Fruit fly (Drosophila melanogaster): Measurements from ENCODE around the gene Mulk.
A peak's percentile ranks its signal among the peaks of the same experiment; 100 is the strongest.

Mulk gene

dm6 chr2L:10260750-10261493 is 8.9 kb upstream of the Mulk start, which contains the start of gene Pten:
Gene Pten, minus strand, starts transcription at chr2L:10261049.
- TF ChIP-seq CG17806 (tag; optimal IDR thresholded peaks at IDR 0.05), result peak; percentile 49
- TF ChIP-seq CG4496 (GFP tag; IDR thresholded peaks at IDR 0.05), result no peak
- TF ChIP-seq CG14655 (GFP tag; optimal IDR thresholded peaks at IDR 0.05), result no peak
- peak; percentile 23 for TF ChIP-seq CG15710 (tag; optimal IDR thresholded peaks at IDR 0.05)
- no peak for TF ChIP-seq CG13204 (GFP tag; optimal IDR thresholded peaks at IDR 0.05)
- TF ChIP-seq CG8301 (tag; optimal IDR thresholded peaks at IDR 0.05), result peak; percentile 60
- TF ChIP-seq CG32121 (GFP tag; IDR thresholded peaks at IDR 0.05), result peak; percentile 64
- no peak for TF ChIP-seq CG8159 (tag; optimal IDR thresholded peaks at IDR 0.05)
- no peak for TF ChIP-seq fd96Ca (GFP tag; IDR thresholded peaks at IDR 0.05)
- no peak for TF ChIP-seq gl (tag; optimal IDR thresholded peaks at IDR 0.05)
- TF ChIP-seq Ets98B (GFP tag; IDR thresholded peaks at IDR 0.05), result no peak; the same call in 1 of the 2 replicates
- peak; percentile 53 for TF ChIP-seq Pif1A (GFP tag; optimal IDR thresholded peaks at IDR 0.05)
- TF ChIP-seq Pif1B (GFP tag; optimal IDR thresholded peaks at IDR 0.05), result peak; percentile 14
- TF ChIP-seq rn (GFP tag; IDR thresholded peaks at IDR 0.05), result no peak
- no peak for TF ChIP-seq CG34367 (tag; optimal IDR thresholded peaks at IDR 0.05)
- no peak for TF ChIP-seq D1 (tag; optimal IDR thresholded peaks at IDR 0.05)
- TF ChIP-seq Snoo (tag; optimal IDR thresholded peaks at IDR 0.05), result peak; percentile 16
- no peak for TF ChIP-seq EcR (GFP tag; optimal IDR thresholded peaks at IDR 0.05)
- TF ChIP-seq CG12605 (GFP tag; IDR thresholded peaks at IDR 0.05), result peak; percentile 74; the same call in 1 of the 2 replicates
- TF ChIP-seq CG10348 (GFP tag; IDR thresholded peaks at IDR 0.05), result no peak
- TF ChIP-seq CG9948 (tag; optimal IDR thresholded peaks at IDR 0.05), result peak; percentile 55

- TF ChIP-seq Pif1B (GFP tag; optimal IDR thresholded peaks at IDR 0.05), result no peak
- TF ChIP-seq CG13204 (GFP tag; optimal IDR thresholded peaks at IDR 0.05), result no peak
Measured at dm6 chr2L:10261774-10262173, 8.1 kb upstream of the Mulk start.

- TF ChIP-seq CG4496 (GFP tag; IDR thresholded peaks at IDR 0.05) (no peak), CG15710 (tag; optimal IDR thresholded peaks at IDR 0.05) (peak; percentile 8)
Measured at dm6 chr2L:10263343-10263744, 6.5 kb upstream of the Mulk start, which contains the start of gene Rsf1. Gene Rsf1, minus strand, starts transcription at chr2L:10263554.

dm6 chr2L:10263830-10264634 is 5.8 kb upstream of the Mulk start, which contains the start of gene REPTOR-BP:
Gene REPTOR-BP, plus strand, starts transcription at chr2L:10264125.
- TF ChIP-seq Snoo (tag; optimal IDR thresholded peaks at IDR 0.05) (peak; percentile 8), D1 (tag; optimal IDR thresholded peaks at IDR 0.05) (no peak)

DNA sequence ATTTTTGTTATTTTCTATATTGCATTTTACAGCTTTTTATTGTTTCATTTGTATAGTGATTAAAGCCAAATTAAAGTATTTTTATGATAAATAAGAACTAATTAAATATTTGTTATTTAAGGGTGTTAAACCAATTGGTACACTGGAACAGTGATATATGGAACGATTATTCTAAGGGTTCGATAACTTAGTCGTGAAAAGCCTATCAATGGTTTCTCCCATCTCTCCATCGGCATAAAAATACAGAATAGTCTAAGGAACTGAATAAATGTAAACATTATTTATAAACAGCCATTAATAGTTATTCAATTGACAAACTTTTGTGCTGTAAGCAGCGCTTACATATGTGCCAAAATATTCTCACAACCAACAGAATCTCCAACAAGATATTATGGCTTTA is 4.7 kb upstream of the Mulk start, which contains the start of gene Mob3:
Gene Mob3, plus strand, starts transcription at position 208 of the 400 bp plus-strand sequence.
- TF ChIP-seq fd96Ca (GFP tag; IDR thresholded peaks at IDR 0.05), result no peak
- TF ChIP-seq gl (tag; optimal IDR thresholded peaks at IDR 0.05), result no peak
- no peak for TF ChIP-seq CG9948 (tag; optimal IDR thresholded peaks at IDR 0.05)
- no peak for TF ChIP-seq Snoo (tag; optimal IDR thresholded peaks at IDR 0.05)
- no peak for TF ChIP-seq CG13204 (GFP tag; optimal IDR thresholded peaks at IDR 0.05)

dm6 chr2L:10266511-10266910 is 3.3 kb upstream of the Mulk start, which contains the start of gene CG4953:
Gene CG4953, plus strand, starts transcription at chr2L:10266703.
- TF ChIP-seq D1 (tag; optimal IDR thresholded peaks at IDR 0.05), result no peak
- TF ChIP-seq CG13204 (GFP tag; optimal IDR thresholded peaks at IDR 0.05), result no peak
- TF ChIP-seq gl (tag; optimal IDR thresholded peaks at IDR 0.05), result no peak
- TF ChIP-seq rn (GFP tag; IDR thresholded peaks at IDR 0.05), result no peak
- no peak for TF ChIP-seq CG12605 (GFP tag; IDR thresholded peaks at IDR 0.05)
- TF ChIP-seq EcR (GFP tag; optimal IDR thresholded peaks at IDR 0.05), result no peak
- no peak for TF ChIP-seq Pif1B (GFP tag; optimal IDR thresholded peaks at IDR 0.05)
- TF ChIP-seq CG15710 (tag; optimal IDR thresholded peaks at IDR 0.05), result no peak
- TF ChIP-seq CG34367 (tag; optimal IDR thresholded peaks at IDR 0.05), result no peak
- TF ChIP-seq Pif1A (GFP tag; optimal IDR thresholded peaks at IDR 0.05), result no peak
- no peak for TF ChIP-seq CG9948 (tag; optimal IDR thresholded peaks at IDR 0.05)
- no peak for TF ChIP-seq fd96Ca (GFP tag; IDR thresholded peaks at IDR 0.05)
- no peak for TF ChIP-seq CG4496 (GFP tag; IDR thresholded peaks at IDR 0.05)
- no peak for TF ChIP-seq CG8159 (tag; optimal IDR thresholded peaks at IDR 0.05)
- TF ChIP-seq CG14655 (GFP tag; optimal IDR thresholded peaks at IDR 0.05), result no peak
- TF ChIP-seq CG17806 (tag; optimal IDR thresholded peaks at IDR 0.05), result no peak
- no peak for TF ChIP-seq CG8301 (tag; optimal IDR thresholded peaks at IDR 0.05)

- TF ChIP-seq Ets98B (GFP tag; IDR thresholded peaks at IDR 0.05) (no peak), CG8159 (tag; optimal IDR thresholded peaks at IDR 0.05) (no peak), Pif1A (GFP tag; optimal IDR thresholded peaks at IDR 0.05) (no peak), CG14655 (GFP tag; optimal IDR thresholded peaks at IDR 0.05) (no peak), CG10348 (GFP tag; IDR thresholded peaks at IDR 0.05) (no peak), Snoo (tag; optimal IDR thresholded peaks at IDR 0.05) (no peak), EcR (GFP tag; optimal IDR thresholded peaks at IDR 0.05) (no peak), fd96Ca (GFP tag; IDR thresholded peaks at IDR 0.05) (no peak), CG12605 (GFP tag; IDR thresholded peaks at IDR 0.05) (no peak), gl (tag; optimal IDR thresholded peaks at IDR 0.05) (no peak), CG15710 (tag; optimal IDR thresholded peaks at IDR 0.05) (no peak), CG13204 (GFP tag; optimal IDR thresholded peaks at IDR 0.05) (no peak), D1 (tag; optimal IDR thresholded peaks at IDR 0.05) (no peak), rn (GFP tag; IDR thresholded peaks at IDR 0.05) (no peak), CG4496 (GFP tag; IDR thresholded peaks at IDR 0.05) (no peak)
Measured at dm6 chr2L:10268688-10269087, 1.2 kb upstream of the Mulk start, which contains the start of gene CG4957. Gene CG4957, plus strand, starts transcription at chr2L:10268872.

All from whole organism, pupa.